Worm (Caenorhabditis elegans) whole organism, L2 larva: ENCODE results near the gene C35B1.3.

Experiments
- ZK546.5 ChIP-seq: sonication (generic microtip); optimal IDR thresholded peaks from 2 replicates; lab custom pipeline; 2017; ENCODE audit warnings: missing biosample characterization, missing genetic modification characterization
- blmp-1 ChIP-seq: sonication (generic microtip); optimal IDR thresholded peaks from 2 replicates; lab custom pipeline; 2017; ENCODE audit warnings: missing genetic modification characterization, mild to moderate bottlenecking, missing compliant biosample characterization, antibody characterized with exemption, moderate library complexity; ENCODE audit not compliant: insufficient read depth
- dmd-4 ChIP-seq: sonication (generic microtip); optimal IDR thresholded peaks from 2 replicates; lab custom pipeline; 2017; ENCODE audit warnings: missing biosample characterization, missing genetic modification characterization
- egl-27 ChIP-seq: sonication (generic microtip); optimal IDR thresholded peaks from 3 replicates; lab custom pipeline; 2017; ENCODE audit warnings: missing biosample characterization, missing genetic modification reagents, missing genetic modification characterization
- lin-39 ChIP-seq: fragments of 150-350 bp; optimal IDR thresholded peaks from 2 replicates; lab custom pipeline; 2014; ENCODE audit warnings: missing biosample characterization, missing genetic modification reagents, missing genetic modification characterization
- nhr-237 ChIP-seq: fragments of 150-350 bp; optimal IDR thresholded peaks from 2 replicates; lab custom pipeline; 2014; ENCODE audit warnings: missing biosample characterization, missing genetic modification characterization
- unc-39 ChIP-seq: fragments of 150-350 bp; optimal IDR thresholded peaks from 2 replicates; lab custom pipeline; 2014; ENCODE audit warnings: missing biosample characterization, missing genetic modification characterization

DNA sequence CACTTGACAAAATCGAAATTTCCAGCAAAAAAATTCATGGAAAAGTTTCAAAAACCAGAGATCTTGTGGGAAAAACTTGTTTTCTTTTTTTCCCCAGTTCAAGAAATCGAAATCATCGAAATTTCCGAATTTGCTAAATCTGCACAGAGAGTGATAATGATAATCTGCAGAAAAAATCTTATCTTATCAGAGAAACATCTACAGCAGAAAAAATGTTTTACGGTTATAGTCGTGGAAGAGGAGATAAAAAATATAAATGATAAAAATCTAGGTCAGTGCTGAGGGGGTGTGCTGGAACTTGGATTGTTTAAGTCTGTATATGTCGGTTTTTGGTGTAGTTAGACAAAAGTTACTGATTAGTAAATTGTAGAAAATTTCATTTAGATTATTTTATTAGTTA lies 48.6 kb upstream of the C35B1.3 start:
- TF ChIP-seq nhr-237 (tag; lab: Kevin White, UChicago) = no peak
- no peak for TF ChIP-seq egl-27
- TF ChIP-seq ZK546.5 (tag; lab: Kevin White, UChicago) = no peak
- TF ChIP-seq dmd-4 (tag; lab: Kevin White, UChicago) = no peak
- TF ChIP-seq blmp-1 (tag; lab: Kevin White, UChicago) = no peak
- no peak for TF ChIP-seq lin-39 (tag; lab: Kevin White, UChicago)
- no peak for TF ChIP-seq unc-39 (tag; lab: Kevin White, UChicago)
